Worm (Caenorhabditis elegans) whole organism, late embryonic: ENCODE data around the gene alg-2.

Source experiments
- C38D4.7 ChIP-seq: fragments of 200-800 bp; sonication (Bioruptor generic); optimal IDR thresholded peaks from 2 replicates; lab custom pipeline; 2018; ENCODE audit warnings: mild to moderate bottlenecking, missing genetic modification characterization, moderate library complexity, missing compliant biosample characterization
- F13H6.1 ChIP-seq: sonication (generic microtip); optimal IDR thresholded peaks from 2 replicates; lab custom pipeline; 2016; ENCODE audit warnings: missing genetic modification characterization, missing compliant biosample characterization
- K02D7.2 ChIP-seq: sonication (generic microtip); optimal IDR thresholded peaks from 2 replicates; lab custom pipeline; 2017; ENCODE audit warnings: mild to moderate bottlenecking, missing genetic modification characterization, missing compliant biosample characterization
- T23F11.4 ChIP-seq: fragments of 200-800 bp; sonication (Bioruptor generic); optimal IDR thresholded peaks from 2 replicates; lab custom pipeline; 2018; ENCODE audit warnings: mild to moderate bottlenecking, missing genetic modification characterization, missing compliant biosample characterization
- ceh-14 ChIP-seq: sonication (generic microtip); optimal IDR thresholded peaks from 2 replicates; lab custom pipeline; 2016; ENCODE audit warnings: missing genotype, missing genetic modification characterization, missing compliant biosample characterization
- ceh-18 ChIP-seq: sonication (generic microtip); optimal IDR thresholded peaks from 2 replicates; lab custom pipeline; 2016; ENCODE audit warnings: missing genetic modification characterization, missing compliant biosample characterization
- ceh-19 ChIP-seq: fragments of 200-800 bp; sonication (Bioruptor generic); optimal IDR thresholded peaks from 2 replicates; lab custom pipeline; 2018; ENCODE audit warnings: mild to moderate bottlenecking, missing genetic modification characterization, missing compliant biosample characterization
- ceh-24 ChIP-seq: sonication (generic microtip); optimal IDR thresholded peaks from 2 replicates; lab custom pipeline; 2016; ENCODE audit warnings: mild to moderate bottlenecking, missing genetic modification characterization, missing compliant biosample characterization
- ceh-30 ChIP-seq: fragments of 150-350 bp; optimal IDR thresholded peaks from 2 replicates; lab custom pipeline; 2014; ENCODE audit warnings: missing biosample characterization, missing genetic modification characterization
- ceh-31 ChIP-seq: sonication (generic microtip); optimal IDR thresholded peaks from 2 replicates; lab custom pipeline; 2016; ENCODE audit warnings: missing genetic modification characterization, missing compliant biosample characterization
- ceh-45 ChIP-seq: fragments of 200-800 bp; sonication (Bioruptor generic); IDR thresholded peaks from 2 replicates; pipeline ENCODE4 v1.3.6; 2022; ENCODE audit warnings: missing genetic modification reagents, missing genetic modification characterization, missing compliant biosample characterization
- ceh-48 ChIP-seq: sonication (generic microtip); optimal IDR thresholded peaks from 2 replicates; lab custom pipeline; 2016; ENCODE audit warnings: missing genetic modification characterization, inconsistent platforms, missing compliant biosample characterization
- ceh-6 ChIP-seq: fragments of 200-800 bp; sonication (Bioruptor generic); optimal IDR thresholded peaks from 2 replicates; lab custom pipeline; 2018; ENCODE audit warnings: mild to moderate bottlenecking, missing genetic modification characterization, missing compliant biosample characterization
- che-1 ChIP-seq: sonication (generic microtip); optimal IDR thresholded peaks from 2 replicates; lab custom pipeline; 2016; ENCODE audit warnings: mild to moderate bottlenecking, missing genetic modification characterization, missing compliant biosample characterization
- dve-1 ChIP-seq: sonication (generic microtip); optimal IDR thresholded peaks from 2 replicates; lab custom pipeline; 2017; ENCODE audit warnings: antibody characterized with exemption, mild to moderate bottlenecking, missing genetic modification characterization, missing compliant biosample characterization
- eyg-1 ChIP-seq: sonication (generic microtip); optimal IDR thresholded peaks from 2 replicates; lab custom pipeline; 2016; ENCODE audit warnings: missing genotype, missing genetic modification characterization, missing compliant biosample characterization
- fax-1 ChIP-seq: sonication (generic microtip); optimal IDR thresholded peaks from 2 replicates; lab custom pipeline; 2016; ENCODE audit warnings: missing genotype, missing genetic modification characterization, missing compliant biosample characterization
- hlh-13 ChIP-seq: fragments of 200-800 bp; sonication (Bioruptor generic); optimal IDR thresholded peaks from 2 replicates; lab custom pipeline; 2018; ENCODE audit warnings: mild to moderate bottlenecking, missing genetic modification characterization, missing compliant biosample characterization
- hlh-15 ChIP-seq: sonication (generic microtip); optimal IDR thresholded peaks from 2 replicates; lab custom pipeline; 2016; ENCODE audit warnings: missing genetic modification characterization, missing compliant biosample characterization
- hlh-30 ChIP-seq: sonication (generic microtip); optimal IDR thresholded peaks from 2 replicates; lab custom pipeline; 2017; ENCODE audit warnings: antibody characterized with exemption, missing genetic modification characterization, missing compliant biosample characterization; ENCODE audit not compliant: insufficient read depth
- hlh-8 ChIP-seq: sonication (generic microtip); optimal IDR thresholded peaks from 2 replicates; lab custom pipeline; 2016; ENCODE audit warnings: missing genotype, missing genetic modification characterization, missing compliant biosample characterization
- lim-6 ChIP-seq: sonication (generic microtip); optimal IDR thresholded peaks from 2 replicates; lab custom pipeline; 2016; ENCODE audit warnings: missing genetic modification characterization, missing compliant biosample characterization
- lin-11 ChIP-seq: fragments of 200-800 bp; sonication (Bioruptor generic); optimal IDR thresholded peaks from 2 replicates; lab custom pipeline; 2018; ENCODE audit warnings: mild to moderate bottlenecking, missing genetic modification characterization, missing compliant biosample characterization
- nfya-1 ChIP-seq: sonication (generic microtip); optimal IDR thresholded peaks from 2 replicates; lab custom pipeline; 2017; ENCODE audit warnings: missing genetic modification characterization, mild to moderate bottlenecking, missing compliant biosample characterization, antibody characterized with exemption, moderate library complexity
- nhr-11 ChIP-seq: fragments of 150-350 bp; optimal IDR thresholded peaks from 2 replicates; lab custom pipeline; 2014; ENCODE audit warnings: missing biosample characterization, missing genetic modification characterization
- nhr-232 ChIP-seq: sonication (generic microtip); optimal IDR thresholded peaks from 2 replicates; lab custom pipeline; 2016; ENCODE audit warnings: missing genetic modification characterization, missing compliant biosample characterization
- odd-2 ChIP-seq: sonication (generic microtip); optimal IDR thresholded peaks from 2 replicates; lab custom pipeline; 2017; ENCODE audit warnings: antibody characterized with exemption, mild to moderate bottlenecking, missing genetic modification characterization, missing compliant biosample characterization
- pax-1 ChIP-seq: fragments of 150-350 bp; optimal IDR thresholded peaks from 2 replicates; lab custom pipeline; 2014; ENCODE audit warnings: missing biosample characterization, missing genetic modification characterization
- pha-2 ChIP-seq: sonication (generic microtip); optimal IDR thresholded peaks from 2 replicates; lab custom pipeline; 2017; ENCODE audit warnings: mild to moderate bottlenecking, missing genetic modification characterization, missing compliant biosample characterization
- pha-4 ChIP-seq: fragments of 150-350 bp; optimal IDR thresholded peaks from 2 replicates; lab custom pipeline; 2018; ENCODE audit warnings: missing biosample characterization, missing genetic modification reagents, missing genetic modification characterization
- pqm-1 ChIP-seq: sonication (generic microtip); optimal IDR thresholded peaks from 2 replicates; lab custom pipeline; 2016; ENCODE audit warnings: missing genetic modification characterization, missing compliant biosample characterization
- ref-2 ChIP-seq: sonication (generic microtip); optimal IDR thresholded peaks from 2 replicates; lab custom pipeline; 2016; ENCODE audit warnings: missing genetic modification characterization, missing compliant biosample characterization
- tbx-2 ChIP-seq: sonication (generic microtip); optimal IDR thresholded peaks from 2 replicates; lab custom pipeline; 2016; ENCODE audit warnings: missing genetic modification characterization, missing compliant biosample characterization
- tbx-7 ChIP-seq: sonication (generic microtip); optimal IDR thresholded peaks from 2 replicates; lab custom pipeline; 2016; ENCODE audit warnings: missing genotype, missing genetic modification characterization, missing compliant biosample characterization
- ttx-3 ChIP-seq: sonication (generic microtip); optimal IDR thresholded peaks from 2 replicates; lab custom pipeline; 2016; ENCODE audit warnings: missing genetic modification reagents, missing genetic modification characterization, missing compliant biosample characterization
- unc-55 ChIP-seq: sonication (generic microtip); optimal IDR thresholded peaks from 2 replicates; lab custom pipeline; 2017; ENCODE audit warnings: missing biosample characterization, missing genetic modification reagents, missing genetic modification characterization
- zip-5 ChIP-seq: sonication (generic microtip); optimal IDR thresholded peaks from 2 replicates; lab custom pipeline; 2016; ENCODE audit warnings: missing genetic modification characterization, missing compliant biosample characterization

Gene alg-2

ce11 chrII:840131-840530 is 32.9 kb upstream of the alg-2 start, which contains the start of gene clc-33:
Gene clc-33, plus strand, starts transcription at chrII:840431.
- no peak for TF ChIP-seq F13H6.1
- no peak for TF ChIP-seq pax-1 (tag; lab: Kevin White, UChicago)
- no peak for TF ChIP-seq lin-11
- TF ChIP-seq zip-5 (tag; lab: Kevin White, UChicago): no peak
- TF ChIP-seq eyg-1 (tag; lab: Kevin White, UChicago): no peak
- no peak for TF ChIP-seq ceh-19
- no peak for TF ChIP-seq hlh-30
- TF ChIP-seq nhr-232 (tag; lab: Kevin White, UChicago): no peak
- TF ChIP-seq ceh-48 (tag; lab: Kevin White, UChicago): no peak
- no peak for TF ChIP-seq tbx-7 (tag; lab: Kevin White, UChicago)
- no peak for TF ChIP-seq pha-2 (tag; lab: Kevin White, UChicago)
- TF ChIP-seq C38D4.7 (GFP tag; lab: Kevin White, UChicago): no peak

- TF ChIP-seq tbx-2 (tag; lab: Kevin White, UChicago) (no peak), pqm-1 (tag; lab: Kevin White, UChicago) (no peak), fax-1 (no peak), tbx-7 (tag; lab: Kevin White, UChicago) (no peak), che-1 (tag; lab: Kevin White, UChicago) (no peak), odd-2 (tag; lab: Kevin White, UChicago) (no peak), ceh-19 (no peak), hlh-13 (GFP tag; lab: Kevin White, UChicago) (no peak), hlh-30 (no peak), T23F11.4 (GFP tag; lab: Kevin White, UChicago) (no peak), ceh-24 (tag; lab: Kevin White, UChicago) (no peak), ttx-3 (tag; lab: Kevin White, UChicago) (no peak), ceh-14 (tag; lab: Kevin White, UChicago) (no peak), C38D4.7 (GFP tag; lab: Kevin White, UChicago) (no peak), dve-1 (tag; lab: Kevin White, UChicago) (no peak)
Measured at ce11 chrII:843971-844370, 29.0 kb upstream of the alg-2 start, which contains the start of gene F28A10.4. Gene F28A10.4, plus strand, starts transcription at chrII:844271.

DNA sequence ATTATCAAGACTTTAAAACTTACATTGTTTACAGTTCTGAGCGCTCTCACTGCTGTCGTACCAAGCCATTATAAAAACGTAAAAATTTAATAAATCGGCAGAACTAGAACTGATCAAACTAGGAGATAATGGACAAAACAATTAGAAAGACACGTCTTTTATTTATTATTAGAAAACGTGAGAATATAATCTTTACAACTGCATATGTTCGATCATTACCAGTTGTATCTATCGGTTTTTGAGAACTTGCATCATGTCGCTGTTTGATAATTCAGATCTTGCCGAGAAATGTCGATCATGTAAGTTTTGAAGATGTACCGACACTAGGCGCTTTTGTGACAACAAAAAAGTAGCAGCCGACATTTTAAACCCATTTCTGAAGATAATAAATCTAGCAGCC is 27.4 kb upstream of the alg-2 start, which contains the start of gene F28A10.7:
Gene F28A10.7, minus strand, starts transcription at position 101 of the 400 bp plus-strand sequence.
- no peak for TF ChIP-seq pax-1 (tag; lab: Kevin White, UChicago)
- no peak for TF ChIP-seq lim-6 (tag; lab: Kevin White, UChicago)
- TF ChIP-seq zip-5 (tag; lab: Kevin White, UChicago): no peak
- no peak for TF ChIP-seq ceh-45
- no peak for TF ChIP-seq F13H6.1
- no peak for TF ChIP-seq eyg-1 (tag; lab: Kevin White, UChicago)
- no peak for TF ChIP-seq ceh-19
- no peak for TF ChIP-seq hlh-8
- TF ChIP-seq nhr-11 (tag; lab: Kevin White, UChicago): no peak
- TF ChIP-seq ceh-6 (GFP tag; lab: Kevin White, UChicago): no peak
- TF ChIP-seq ceh-48 (tag; lab: Kevin White, UChicago): no peak
- no peak for TF ChIP-seq ref-2 (tag; lab: Kevin White, UChicago)
- TF ChIP-seq hlh-30: no peak
- no peak for TF ChIP-seq ceh-31 (tag; lab: Kevin White, UChicago)

ce11 chrII:848519-848918 is 24.5 kb upstream of the alg-2 start, which contains the start of the genes acdh-9 and F28A10.13:
Gene acdh-9, minus strand, starts transcription at chrII:848603.
Gene F28A10.13, plus strand, starts transcription at chrII:848812.
- TF ChIP-seq pha-4 (tag; lab: Kevin White, UChicago): no peak
- no peak for TF ChIP-seq K02D7.2 (tag; lab: Kevin White, UChicago)
- no peak for TF ChIP-seq ceh-30 (tag; lab: Kevin White, UChicago)
- no peak for TF ChIP-seq hlh-15 (tag; lab: Kevin White, UChicago)
- TF ChIP-seq che-1 (tag; lab: Kevin White, UChicago): no peak
- TF ChIP-seq ceh-24 (tag; lab: Kevin White, UChicago): no peak
- peak; percentile 10 for TF ChIP-seq ceh-18 (tag; lab: Kevin White, UChicago)
- TF ChIP-seq hlh-30: peak; percentile 35
- peak; percentile 81 for TF ChIP-seq unc-55 (GFP tag; lab: Kevin White, UChicago)
- no peak for TF ChIP-seq ceh-19
- no peak for TF ChIP-seq ceh-31 (tag; lab: Kevin White, UChicago)
- TF ChIP-seq hlh-13 (GFP tag; lab: Kevin White, UChicago): no peak
- TF ChIP-seq nfya-1 (tag; lab: Kevin White, UChicago): peak; percentile 43
- TF ChIP-seq, all 69 proteins: peak for 4
